Fruit fly (Drosophila melanogaster): ENCODE results near the gene mRpS10.
A peak's percentile ranks its signal among the peaks of the same experiment; 100 is the strongest.

mRpS10 gene

DNA sequence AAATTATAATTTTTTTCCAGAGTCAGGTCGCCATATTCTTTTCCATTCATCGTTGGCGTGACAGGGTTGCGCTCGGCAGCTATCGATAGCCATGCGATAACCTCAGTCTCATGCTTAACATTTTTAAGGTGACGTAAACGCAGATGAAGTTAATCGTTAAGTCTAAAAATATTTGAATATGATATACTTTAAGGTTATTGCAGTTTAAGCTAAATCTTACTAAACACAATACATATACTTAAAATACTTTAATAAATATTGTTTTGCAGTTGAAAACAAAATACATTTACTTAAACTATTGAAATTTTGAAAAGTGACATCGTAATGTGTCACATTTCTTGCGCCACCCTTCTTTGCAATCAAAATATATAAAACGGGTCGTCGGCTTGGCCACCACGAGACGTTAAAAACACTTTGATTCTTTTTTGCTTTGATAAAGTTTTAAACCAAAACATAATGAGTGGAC lies 45.7 kb downstream of the mRpS10 start, which contains the start of the genes Cp190 and CG4338 (continued):
- TF ChIP-seq Eip93F (GFP tag; optimal IDR thresholded peaks at IDR 0.05) (no peak), CG9139 (GFP tag; optimal IDR thresholded peaks at IDR 0.05) (no peak), Sox15 (GFP tag; optimal IDR thresholded peaks at IDR 0.05) (peak; percentile 96), achi (GFP tag; optimal IDR thresholded peaks at IDR 0.05) (peak; percentile 98), fkh (GFP tag; optimal IDR thresholded peaks at IDR 0.05) (no peak), Hr4 (GFP tag; optimal IDR thresholded peaks at IDR 0.05) (peak; percentile 98), CG6792 (GFP tag; optimal IDR thresholded peaks at IDR 0.05) (peak; percentile 96), CG6163 (GFP tag; IDR thresholded peaks at IDR 0.05) (peak; percentile 96), esn (GFP tag; optimal IDR thresholded peaks at IDR 0.05) (peak; percentile 98), Sox102F (GFP tag; optimal IDR thresholded peaks at IDR 0.05) (peak; percentile 79), CG8319 (GFP tag; optimal IDR thresholded peaks at IDR 0.05) (peak; percentile 95), Eip78C (GFP tag) (peak; percentile 99)

DNA sequence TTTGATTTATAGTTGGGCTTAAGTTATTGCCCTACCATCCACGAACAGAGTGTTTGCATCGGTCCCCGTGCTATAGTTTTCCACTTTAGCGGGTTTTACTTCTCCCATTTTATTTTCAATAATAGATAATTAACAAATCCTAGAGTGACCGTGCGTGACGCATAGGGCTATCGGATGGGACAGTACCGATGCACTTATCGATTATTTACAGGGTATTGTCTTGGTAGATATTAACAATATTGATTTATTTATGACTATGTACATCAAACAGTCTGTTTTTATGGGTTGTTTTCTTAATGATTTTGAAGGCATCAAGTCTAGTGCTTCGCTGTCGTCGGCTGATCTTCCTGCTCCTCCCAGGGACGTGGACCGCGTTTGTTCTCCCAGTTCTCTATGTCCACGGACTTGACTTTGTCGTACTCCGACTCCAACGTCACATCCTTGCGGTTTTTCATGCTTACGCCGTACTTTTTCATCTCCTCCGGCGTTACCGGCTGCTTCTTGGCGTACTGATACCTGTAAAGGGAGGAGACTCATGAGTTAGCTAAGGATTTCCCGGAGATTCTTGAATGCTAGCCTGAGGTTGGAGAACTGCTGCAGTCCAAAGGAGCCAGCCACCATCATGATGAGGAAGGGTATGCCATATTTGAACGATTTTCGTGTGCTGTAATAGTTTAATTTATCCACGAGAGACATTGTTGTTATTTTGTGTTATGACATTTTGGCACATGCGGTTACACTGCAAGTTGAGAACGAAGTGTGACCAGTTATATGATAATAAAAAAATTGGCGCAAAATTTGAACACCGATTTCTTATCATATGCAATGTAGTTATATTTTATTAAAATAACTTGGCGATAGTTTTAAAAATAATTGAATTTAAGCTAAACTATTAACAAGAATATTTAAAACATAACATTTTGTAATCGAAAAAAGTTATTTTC lies 48.7 kb downstream of the mRpS10 start, which contains the start of the genes MRG15 and Tm1:
MRG15 (minus strand) TSS at position 184 of the 944 bp plus-strand sequence.
Tm1 (plus strand) TSS at position 295 of the 944 bp plus-strand sequence.
- peak; percentile 31 for TF ChIP-seq fkh (GFP tag; optimal IDR thresholded peaks at IDR 0.05)
- TF ChIP-seq dsx (GFP tag; optimal IDR thresholded peaks at IDR 0.05; ENCODE audit: poor library complexity, severe bottlenecking) = peak; percentile 91
- peak; percentile 1 for TF ChIP-seq Hr39 (GFP tag; optimal IDR thresholded peaks at IDR 0.05)
- TF ChIP-seq Eip78C (GFP tag) = peak; percentile 56
- TF ChIP-seq vri (GFP tag; optimal IDR thresholded peaks at IDR 0.05) = peak; percentile 57
- TF ChIP-seq Sox14 (GFP tag; optimal IDR thresholded peaks at IDR 0.05) = peak; percentile 10
- TF ChIP-seq Smox (GFP tag; optimal IDR thresholded peaks at IDR 0.05) = no peak
- no peak for TF ChIP-seq Ets96B (tag; optimal IDR thresholded peaks at IDR 0.05)
- no peak for TF ChIP-seq CG11902 (GFP tag; optimal IDR thresholded peaks at IDR 0.05)
- peak; percentile 10 for TF ChIP-seq svp (GFP tag)
- TF ChIP-seq CG6808 (GFP tag; optimal IDR thresholded peaks at IDR 0.05) = no peak
- no peak for TF ChIP-seq CG11762 (GFP tag; optimal IDR thresholded peaks at IDR 0.05; ENCODE audit: insufficient read depth)

Measured in whole organism, prepupa.